Fruit fly (Drosophila melanogaster): ENCODE measurements around the gene f.

The f gene

DNA sequence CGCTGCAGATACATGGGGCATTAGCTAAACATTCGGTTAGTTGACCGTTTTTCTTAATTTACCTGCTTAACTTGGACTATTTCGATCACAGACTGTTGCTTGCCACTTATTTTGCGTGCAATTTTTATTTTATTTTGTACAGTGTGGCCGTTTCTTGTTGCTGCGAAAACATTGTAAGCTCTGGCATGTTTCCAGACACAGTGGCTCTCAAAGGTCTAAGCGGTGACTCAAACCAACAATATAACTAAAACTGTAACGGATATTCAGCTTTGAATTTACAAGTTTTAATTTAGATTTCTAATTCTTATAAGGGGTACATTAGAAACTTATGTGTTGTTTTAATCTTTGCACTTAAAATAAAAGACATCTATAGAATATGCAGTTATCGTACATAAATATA is 16.6 kb downstream of the f start, which contains the start of gene CG8675:
Gene CG8675, minus strand, starts transcription at position 177 of the 400 bp plus-strand sequence.
- TF ChIP-seq Opbp (GFP tag; IDR thresholded peaks at IDR 0.05; ENCODE audit: partially characterized antibody) = peak; percentile 41; the same call in 1 of the 3 replicates
- 0 out of 2 replicates have a peak, but pooled peaks have one; percentile 27 for TF ChIP-seq Bgb (GFP tag; IDR thresholded peaks at IDR 0.05; ENCODE audit: partially characterized antibody)
- TF ChIP-seq Myb (GFP tag; optimal IDR thresholded peaks at IDR 0.05) = peak; percentile 99
- peak; percentile 18 for TF ChIP-seq CG33213 (GFP tag; optimal IDR thresholded peaks at IDR 0.05)
- 0 out of 2 replicates have a peak, but pooled peaks have one; percentile 27 for TF ChIP-seq Scr (GFP tag; IDR thresholded peaks at IDR 0.05; ENCODE audit: partially characterized antibody)
- peak; percentile 37 for TF ChIP-seq Dp (GFP tag; optimal IDR thresholded peaks at IDR 0.05)
- peak; percentile 70 for TF ChIP-seq Med (GFP tag)
- peak; percentile 21; the same call in 1 of the 2 replicates for TF ChIP-seq amos (GFP tag; IDR thresholded peaks at IDR 0.05; ENCODE audit: partially characterized antibody)
- peak; percentile 8 for TF ChIP-seq zf30C (GFP tag; optimal IDR thresholded peaks at IDR 0.05)
- peak; percentile 33 for TF ChIP-seq BEAF-32 (GFP tag; optimal IDR thresholded peaks at IDR 0.05)
- TF ChIP-seq CG13287 (GFP tag; IDR thresholded peaks at IDR 0.05; ENCODE audit: partially characterized antibody) = peak; percentile 24; the same call in 1 of the 2 replicates
- TF ChIP-seq sqz (GFP tag; optimal IDR thresholded peaks at IDR 0.05) = no peak
- peak; percentile 81 for TF ChIP-seq stwl (tag; optimal IDR thresholded peaks at IDR 0.05)
- TF ChIP-seq HmgZ (tag; optimal IDR thresholded peaks at IDR 0.05) = peak; percentile 40
- peak; percentile 65 for TF ChIP-seq CG4617 (GFP tag; optimal IDR thresholded peaks at IDR 0.05; ENCODE audit: borderline replicate concordance)
- TF ChIP-seq MESR4 (GFP tag; optimal IDR thresholded peaks at IDR 0.05) = peak; percentile 52
- no peak for TF ChIP-seq Ssrp (tag; optimal IDR thresholded peaks at IDR 0.05)
- TF ChIP-seq Ets97D (GFP tag; optimal IDR thresholded peaks at IDR 0.05) = peak; percentile 32
- TF ChIP-seq eve (GFP tag; optimal IDR thresholded peaks at IDR 0.05) = no peak
- TF ChIP-seq dm (GFP tag; optimal IDR thresholded peaks at IDR 0.05) = peak; percentile 67
- peak; percentile 26 for TF ChIP-seq CG15514 (GFP tag; optimal IDR thresholded peaks at IDR 0.05)
- peak; percentile 32 for TF ChIP-seq CG14710 (tag; optimal IDR thresholded peaks at IDR 0.05)
- 0 out of 3 replicates have a peak, but pooled peaks have one; percentile 41 for TF ChIP-seq CG6791 (GFP tag; IDR thresholded peaks at IDR 0.05; ENCODE audit: partially characterized antibody)
- peak; percentile 99 for TF ChIP-seq CG6654 (GFP tag; optimal IDR thresholded peaks at IDR 0.05)
- TF ChIP-seq HLH4C (GFP tag; IDR thresholded peaks at IDR 0.05; ENCODE audit: partially characterized antibody) = 0 out of 3 replicates have a peak, but pooled peaks have one; percentile 43
- peak; percentile 19 for TF ChIP-seq nmo (GFP tag; optimal IDR thresholded peaks at IDR 0.05)
- TF ChIP-seq ewg (GFP tag; optimal IDR thresholded peaks at IDR 0.05) = peak; percentile 85
- peak; percentile 67 for TF ChIP-seq Lhr (GFP tag; optimal IDR thresholded peaks at IDR 0.05)
- peak; percentile 92 for TF ChIP-seq gfzf (GFP tag; optimal IDR thresholded peaks at IDR 0.05)
- peak; percentile 7 for TF ChIP-seq CG10267 (tag; optimal IDR thresholded peaks at IDR 0.05)
- no peak for TF ChIP-seq Gsc (GFP tag; IDR thresholded peaks at IDR 0.05)
- TF ChIP-seq MBD-R2 (GFP tag; IDR thresholded peaks at IDR 0.05) = peak; percentile 73
- TF ChIP-seq knrl (GFP tag; IDR thresholded peaks at IDR 0.05; ENCODE audit: partially characterized antibody) = peak; percentile 46; the same call in 2 of the 3 replicates
- peak; percentile 13 for TF ChIP-seq CG17829 (tag; optimal IDR thresholded peaks at IDR 0.05)
- no peak for TF ChIP-seq CG8290 (GFP tag; optimal IDR thresholded peaks at IDR 0.05)
- peak in 1 of 2 experiments; percentile 48 for TF ChIP-seq CG8290 (tag; optimal IDR thresholded peaks at IDR 0.05)
- TF ChIP-seq CG3065 (GFP tag; optimal IDR thresholded peaks at IDR 0.05) = no peak
- peak; percentile 9 for TF ChIP-seq CG2116 (GFP tag; optimal IDR thresholded peaks at IDR 0.05)
- no peak for TF ChIP-seq repo (GFP tag; optimal IDR thresholded peaks at IDR 0.05)
- TF ChIP-seq CG17186 (GFP tag; optimal IDR thresholded peaks at IDR 0.05) = peak; percentile 17
- TF ChIP-seq Poxn (GFP tag; IDR thresholded peaks at IDR 0.05) = no peak
- no peak for TF ChIP-seq bsh (GFP tag; optimal IDR thresholded peaks at IDR 0.05)
- TF ChIP-seq E2f2 (GFP tag; IDR thresholded peaks at IDR 0.05) = peak; percentile 31; the same call in 1 of the 2 replicates
- no peak for TF ChIP-seq Pdp1 (GFP tag; optimal IDR thresholded peaks at IDR 0.05)
- no peak for TF ChIP-seq Dfd (GFP tag; optimal IDR thresholded peaks at IDR 0.05)
- TF ChIP-seq YL-1 (GFP tag; optimal IDR thresholded peaks at IDR 0.05) = peak; percentile 49
- peak; percentile 15 for TF ChIP-seq phol (tag; optimal IDR thresholded peaks at IDR 0.05)
- no peak for TF ChIP-seq CG7357 (GFP tag; IDR thresholded peaks at IDR 0.05)

Data from whole organism, embryonic.